Worm (Caenorhabditis elegans) whole organism, L1 larva: Measurements from ENCODE around the gene bath-24.
"Not testable (repeated sequence)": the region's sequence is repeated elsewhere in the genome, so short reads cannot be mapped to it uniquely, and the experiment has no call there.

ENCODE experiments used
- lin-13 ChIP-seq: fragments of 150-350 bp; optimal IDR thresholded peaks from 2 replicates; lab custom pipeline; 2014; ENCODE audit warnings: missing biosample characterization, missing genetic modification reagents, missing genetic modification characterization
- snpc-4 ChIP-seq: fragments of 150-350 bp; optimal IDR thresholded peaks from 2 replicates; lab custom pipeline; 2014; ENCODE audit warnings: missing biosample characterization, missing genetic modification characterization
- zag-1 ChIP-seq: fragments of 150-350 bp; optimal IDR thresholded peaks from 2 replicates; lab custom pipeline; 2014; ENCODE audit warnings: missing biosample characterization, missing genetic modification characterization

DNA sequence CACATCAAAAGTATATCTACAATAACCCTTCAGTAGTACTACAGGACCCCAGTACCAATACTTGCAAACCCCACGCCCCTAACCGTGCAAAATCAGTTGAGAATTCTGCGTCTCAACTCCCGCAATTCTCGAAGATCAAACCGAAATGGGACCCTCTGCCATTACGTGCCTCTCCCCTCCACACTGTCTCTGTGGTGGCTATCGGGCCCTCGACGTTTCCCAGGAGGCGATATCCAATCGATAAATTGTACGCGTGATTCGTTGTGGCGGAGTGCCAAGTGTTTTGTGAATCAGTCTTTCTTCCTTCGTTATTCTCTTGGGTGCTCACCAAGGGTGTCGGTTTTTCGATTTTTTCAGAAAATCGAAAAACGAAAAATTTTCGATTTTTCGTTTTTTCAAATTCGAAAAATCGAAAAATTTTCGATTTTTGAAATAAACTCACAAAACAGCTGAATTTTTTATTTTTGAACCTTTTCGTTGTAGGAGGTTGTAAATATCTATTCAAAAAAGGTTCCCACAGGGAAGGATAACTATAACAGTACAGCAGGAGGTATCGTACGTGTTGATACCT is 22.1 kb upstream of the bath-24 start, which contains the start of gene F07E5.12:
- TF ChIP-seq lin-13; zag-1 (tag; lab: Kevin White, UChicago); snpc-4 (tag; lab: Kevin White, UChicago): not testable (repeated sequence)
